Worm (Caenorhabditis elegans) whole organism, L3 larva: Measurements from ENCODE around the gene inx-18.
A peak's percentile ranks its signal among the peaks of the same experiment; 100 is the strongest.

Experiments
- R02D3.7 ChIP-seq: fragments of 150-350 bp; optimal IDR thresholded peaks from 2 replicates; lab custom pipeline; 2014; ENCODE audit warnings: missing biosample characterization, missing genetic modification characterization
- aly-2 ChIP-seq: fragments of 150-350 bp; optimal IDR thresholded peaks from 2 replicates; lab custom pipeline; 2014; ENCODE audit warnings: missing biosample characterization, missing genetic modification characterization
- ama-1 ChIP-seq: fragments of 150-350 bp; optimal IDR thresholded peaks from 2 replicates; lab custom pipeline; 2018
- ceh-16 ChIP-seq: sonication (generic microtip); optimal IDR thresholded peaks from 2 replicates; lab custom pipeline; 2017; ENCODE audit warnings: missing biosample characterization, missing genetic modification characterization
- ceh-28 ChIP-seq: fragments of 150-350 bp; optimal IDR thresholded peaks from 2 replicates; lab custom pipeline; 2014; ENCODE audit warnings: missing biosample characterization, missing genetic modification reagents, missing genetic modification characterization
- ceh-82 ChIP-seq: fragments of 150-350 bp; optimal IDR thresholded peaks from 2 replicates; lab custom pipeline; 2014; ENCODE audit warnings: missing biosample characterization, missing genetic modification characterization
- ceh-9 ChIP-seq: sonication (generic microtip); optimal IDR thresholded peaks from 2 replicates; lab custom pipeline; 2018; ENCODE audit warnings: missing biosample characterization, missing genetic modification characterization
- daf-12 ChIP-seq: fragments of 150-350 bp; optimal IDR thresholded peaks from 2 replicates; lab custom pipeline; 2014; ENCODE audit warnings: missing biosample characterization, missing genetic modification reagents, missing genetic modification characterization
- egl-27 ChIP-seq: sonication (generic microtip); optimal IDR thresholded peaks from 4 replicates; lab custom pipeline; 2017; ENCODE audit warnings: missing biosample characterization, missing genetic modification reagents, missing genetic modification characterization
- egl-5 ChIP-seq: fragments of 150-350 bp; optimal IDR thresholded peaks from 2 replicates; lab custom pipeline; 2017; ENCODE audit warnings: missing biosample characterization, missing genetic modification reagents, missing genetic modification characterization, inconsistent platforms
- elt-2 ChIP-seq: sonication (generic microtip); optimal IDR thresholded peaks from 2 replicates; lab custom pipeline; 2016; ENCODE audit warnings: missing genetic modification reagents, mild to moderate bottlenecking, missing genetic modification characterization, missing compliant biosample characterization
- elt-3 ChIP-seq, 3 experiments: fragments of 150-350 bp in 1 of 3; sonication (generic microtip) in 2 of 3; optimal IDR thresholded peaks; 2 replicates in 2 of 3; 4 replicates in 1 of 3; lab custom pipeline; 2014 to 2017; ENCODE audit warnings: missing biosample characterization in 3 of 3, missing genetic modification characterization in 3 of 3
- fkh-10 ChIP-seq: sonication (generic microtip); optimal IDR thresholded peaks from 2 replicates; lab custom pipeline; 2017; ENCODE audit warnings: missing biosample characterization, missing genetic modification reagents, missing genetic modification characterization
- fkh-2 ChIP-seq: fragments of 150-350 bp; optimal IDR thresholded peaks from 2 replicates; lab custom pipeline; 2014; ENCODE audit warnings: missing biosample characterization, missing genetic modification reagents, missing genetic modification characterization
- fos-1 ChIP-seq: fragments of 150-350 bp; optimal IDR thresholded peaks from 2 replicates; lab custom pipeline; 2014; ENCODE audit warnings: missing biosample characterization, missing genetic modification characterization
- hmg-11 ChIP-seq: sonication (generic microtip); optimal IDR thresholded peaks from 2 replicates; lab custom pipeline; 2016; ENCODE audit warnings: missing genetic modification characterization, missing compliant biosample characterization
- jun-1 ChIP-seq: fragments of 150-350 bp; optimal IDR thresholded peaks from 2 replicates; lab custom pipeline; 2014; ENCODE audit warnings: missing biosample characterization, missing genetic modification reagents, missing genetic modification characterization
- mdl-1 ChIP-seq: fragments of 150-350 bp; optimal IDR thresholded peaks from 2 replicates; lab custom pipeline; 2014; ENCODE audit warnings: missing biosample characterization, missing genetic modification characterization
- nfya-1 ChIP-seq: sonication (generic microtip); optimal IDR thresholded peaks from 2 replicates; lab custom pipeline; 2017; ENCODE audit warnings: missing genetic modification characterization, mild to moderate bottlenecking, missing compliant biosample characterization, antibody characterized with exemption, moderate library complexity; ENCODE audit not compliant: insufficient read depth
- nhr-12 ChIP-seq: fragments of 150-350 bp; optimal IDR thresholded peaks from 2 replicates; lab custom pipeline; 2014; ENCODE audit warnings: missing biosample characterization, missing genetic modification characterization
- nhr-237 ChIP-seq: fragments of 150-350 bp; optimal IDR thresholded peaks from 2 replicates; lab custom pipeline; 2014; ENCODE audit warnings: missing biosample characterization, missing genetic modification characterization
- nhr-28 ChIP-seq: fragments of 150-350 bp; optimal IDR thresholded peaks from 2 replicates; lab custom pipeline; 2014; ENCODE audit warnings: missing biosample characterization, missing genetic modification characterization
- nhr-43 ChIP-seq: sonication (generic microtip); optimal IDR thresholded peaks from 2 replicates; lab custom pipeline; 2016; ENCODE audit warnings: mild to moderate bottlenecking, missing genetic modification characterization, missing compliant biosample characterization; ENCODE audit not compliant: poor library complexity, severe bottlenecking
- nhr-76 ChIP-seq: fragments of 150-350 bp; sonication (generic microtip); optimal IDR thresholded peaks from 5 replicates; lab custom pipeline; 2014; ENCODE audit warnings: missing biosample characterization, missing genetic modification characterization
- nhr-77 ChIP-seq: fragments of 150-350 bp; optimal IDR thresholded peaks from 2 replicates; lab custom pipeline; 2014; ENCODE audit warnings: missing biosample characterization, missing genetic modification characterization
- pha-4 ChIP-seq: fragments of 150-350 bp; optimal IDR thresholded peaks from 2 replicates; lab custom pipeline; 2014; ENCODE audit warnings: missing biosample characterization, missing genetic modification reagents, missing genetic modification characterization
- skn-1 ChIP-seq: fragments of 150-350 bp; optimal IDR thresholded peaks from 2 replicates; lab custom pipeline; 2014; ENCODE audit warnings: missing biosample characterization, missing genetic modification characterization
- tbx-2 ChIP-seq: sonication (generic microtip); optimal IDR thresholded peaks from 2 replicates; lab custom pipeline; 2016; ENCODE audit warnings: mild to moderate bottlenecking, missing genetic modification characterization, missing compliant biosample characterization
- unc-39 ChIP-seq: sonication (generic microtip); optimal IDR thresholded peaks from 4 replicates; lab custom pipeline; 2017; ENCODE audit warnings: missing biosample characterization, missing genetic modification characterization
- zag-1 ChIP-seq: fragments of 150-350 bp; optimal IDR thresholded peaks from 2 replicates; lab custom pipeline; 2014; ENCODE audit warnings: missing biosample characterization, missing genetic modification characterization
- ztf-4 ChIP-seq: fragments of 150-350 bp; optimal IDR thresholded peaks from 2 replicates; lab custom pipeline; 2014; ENCODE audit warnings: missing biosample characterization, missing genetic modification characterization

The inx-18 gene

DNA sequence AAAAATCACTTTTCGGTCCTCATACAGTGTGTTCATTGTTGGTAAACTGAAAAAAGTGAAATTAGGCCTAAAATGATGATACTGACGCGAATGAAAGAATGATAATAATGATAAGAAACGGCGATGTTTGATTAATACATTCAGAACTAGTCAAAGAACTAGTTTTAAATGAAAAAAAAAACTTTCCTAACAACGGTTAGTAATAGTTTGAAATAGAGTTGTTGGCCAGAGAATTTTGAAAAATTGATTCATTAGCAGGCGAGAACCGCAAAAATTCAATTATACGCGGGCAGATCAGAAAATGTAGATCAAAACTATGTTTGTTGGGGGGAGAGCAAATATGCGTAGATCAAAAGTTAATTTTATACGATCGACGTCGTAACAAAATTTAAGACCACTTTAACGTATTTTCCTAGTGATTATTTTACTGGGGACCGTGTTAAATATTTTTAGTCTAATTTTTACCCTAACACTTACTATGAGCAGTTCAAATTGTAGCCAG lies 35.3 kb upstream of the inx-18 start, which contains the start of gene F56A11.5:
TSS of gene F56A11.5 (minus strand) at position 51 of the 502 bp plus-strand sequence.
- TF ChIP-seq ceh-28, result no peak
- TF ChIP-seq nhr-28 (tag; lab: Kevin White, UChicago), result no peak
- peak; percentile 16 for TF ChIP-seq skn-1 (tag; lab: Kevin White, UChicago)
- no peak for TF ChIP-seq ama-1 (lab: Kevin White, UChicago)

ce11 chrIV:572487-572886 lies 33.7 kb upstream of the inx-18 start, which contains the start of gene gex-2:
TSS of gene gex-2 (plus strand) at chrIV:572769.
- TF ChIP-seq elt-3 (tag; optimal IDR thresholded peaks at IDR 0.05; lab: Kevin White, UChicago) (no peak), ceh-82 (tag; lab: Kevin White, UChicago) (no peak), hmg-11 (tag; lab: Kevin White, UChicago) (peak; percentile 21), fos-1 (tag; lab: Kevin White, UChicago) (no peak), elt-2 (tag; lab: Kevin White, UChicago) (peak; percentile 26), nhr-237 (tag; lab: Kevin White, UChicago) (no peak), fkh-2 (no peak), nhr-76 (tag; lab: Kevin White, UChicago) (no peak), unc-39 (no peak)

DNA sequence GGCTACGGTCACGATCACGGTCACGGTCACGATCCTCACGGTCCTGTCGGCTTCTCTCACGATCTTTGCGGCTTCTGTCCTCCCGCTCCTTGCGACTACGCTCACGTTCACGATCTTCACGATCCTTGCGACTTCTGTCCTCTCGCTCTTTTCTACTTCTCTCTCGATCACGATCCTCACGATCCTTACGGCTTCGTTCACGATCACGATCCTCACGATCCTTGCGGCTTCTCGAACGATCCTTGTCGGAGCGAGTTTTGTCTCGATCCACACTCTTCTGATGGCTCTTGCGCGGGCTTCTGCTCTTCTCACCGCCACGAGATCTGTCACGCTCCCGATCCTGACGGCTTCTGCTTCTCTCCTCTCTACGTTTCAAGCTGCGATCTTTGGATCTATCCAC lies 25.6 kb upstream of the inx-18 start:
- TF ChIP-seq unc-39 (no peak), fkh-2 (no peak), ceh-16 (tag; lab: Kevin White, UChicago) (no peak), zag-1 (tag; lab: Kevin White, UChicago) (no peak), pha-4 (no peak), ztf-4 (tag; lab: Kevin White, UChicago) (no peak), tbx-2 (tag; lab: Kevin White, UChicago) (no peak)

DNA sequence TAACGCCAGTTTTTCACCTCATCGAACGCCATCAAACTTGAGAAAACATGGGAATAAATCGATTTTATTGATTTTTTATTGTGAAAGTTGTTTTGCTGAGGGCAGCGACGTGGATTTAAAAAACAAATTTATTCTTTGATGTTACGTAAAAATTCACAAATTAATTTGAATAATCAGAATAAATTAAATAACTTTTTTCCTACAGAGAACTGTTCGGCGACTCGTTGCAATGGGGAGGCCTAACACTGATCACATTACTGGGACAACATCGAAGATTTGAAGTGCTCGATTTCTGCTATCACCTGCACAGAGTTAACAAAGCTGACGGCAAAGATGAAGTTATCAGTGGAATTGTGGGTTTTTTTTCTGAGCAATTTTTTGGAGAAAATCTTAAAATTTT lies 24.0 kb upstream of the inx-18 start, which contains the start of gene F56A11.6:
TSS of gene F56A11.6 (minus strand) at position 101 of the 400 bp plus-strand sequence.
- TF ChIP-seq daf-12 (tag; lab: Kevin White, UChicago), result no peak
- TF ChIP-seq ama-1 (lab: Kevin White, UChicago), result no peak
- no peak for TF ChIP-seq nhr-237 (tag; lab: Kevin White, UChicago)
- no peak for TF ChIP-seq ceh-9
- no peak for TF ChIP-seq nhr-28 (tag; lab: Kevin White, UChicago)
- TF ChIP-seq jun-1 (tag; lab: Kevin White, UChicago), result no peak
- TF ChIP-seq elt-3 (tag; optimal IDR thresholded peaks at IDR 0.05; lab: Kevin White, UChicago), result no peak
- TF ChIP-seq nfya-1 (tag; lab: Kevin White, UChicago), result no peak
- no peak for TF ChIP-seq R02D3.7
- no peak for TF ChIP-seq fkh-10
- TF ChIP-seq egl-27 (tag; lab: Kevin White, UChicago), result no peak
- no peak for TF ChIP-seq aly-2 (tag; lab: Kevin White, UChicago)
- TF ChIP-seq egl-5 (tag; lab: Kevin White, UChicago), result no peak
- no peak for TF ChIP-seq pha-4
- no peak for TF ChIP-seq nhr-76 (tag; lab: Kevin White, UChicago)

DNA sequence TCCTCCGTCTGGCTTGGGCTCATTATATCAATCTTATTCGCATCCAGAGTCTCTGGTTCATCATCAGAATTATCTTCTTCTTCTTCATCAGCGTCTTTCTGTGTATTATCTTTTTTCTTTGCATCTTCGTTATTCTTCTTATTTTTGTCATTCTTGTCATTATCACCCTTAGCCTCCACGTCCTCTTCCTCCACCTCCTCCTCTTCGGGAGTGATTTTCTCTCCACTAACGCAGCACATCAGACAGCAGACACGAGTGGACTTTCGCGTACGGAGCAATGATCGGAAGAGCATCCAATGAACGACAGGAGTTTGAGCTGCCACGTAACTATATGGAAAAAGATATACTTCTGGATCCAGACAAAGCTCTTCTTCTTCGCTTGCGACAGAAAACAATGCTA lies 22.1 kb upstream of the inx-18 start:
- TF ChIP-seq nhr-43 (no peak), ceh-28 (no peak), nhr-28 (tag; lab: Kevin White, UChicago) (no peak), nhr-12 (tag; lab: Kevin White, UChicago) (no peak), elt-2 (tag; lab: Kevin White, UChicago) (no peak), nhr-77 (tag; lab: Kevin White, UChicago) (no peak)

DNA sequence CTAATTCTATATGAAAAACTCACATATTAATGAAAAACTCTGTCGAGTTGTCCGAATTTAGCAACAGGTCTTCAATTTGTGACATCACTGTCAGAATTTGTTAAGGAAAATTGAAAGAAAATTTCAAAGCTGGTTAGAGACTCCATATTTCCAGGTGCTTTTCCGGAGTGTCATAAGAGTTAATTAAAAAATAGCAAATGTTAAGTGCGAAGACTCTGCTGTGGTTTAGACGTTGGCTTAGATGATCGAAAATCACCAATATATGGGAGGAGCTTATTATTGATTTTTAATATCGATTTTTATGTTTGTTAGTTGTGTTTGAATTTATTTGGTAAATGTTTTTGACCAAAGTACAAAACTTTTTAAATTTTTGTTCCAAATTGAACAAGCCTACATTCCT lies 18.4 kb upstream of the inx-18 start, which contains the start of gene C18H7.12:
TSS of gene C18H7.12 (minus strand) at position 101 of the 400 bp plus-strand sequence.
- peak; percentile 13 for TF ChIP-seq ceh-28
- TF ChIP-seq aly-2 (tag; lab: Kevin White, UChicago), result no peak
- no peak for TF ChIP-seq nhr-12 (tag; lab: Kevin White, UChicago)
- no peak for TF ChIP-seq hmg-11 (tag; lab: Kevin White, UChicago)
- TF ChIP-seq mdl-1 (tag; lab: Kevin White, UChicago), result no peak
